Worm (Caenorhabditis elegans): ENCODE data around the gene pde-12.
"Not testable (repeated sequence)": the region's sequence is repeated elsewhere in the genome, so short reads cannot be mapped to it uniquely, and the experiment has no call there.

pde-12 gene

ce11 chrIII:10807236-10807635 lies 37.6 kb downstream of the pde-12 start (continued):
- TF ChIP-seq Y53G8AR.9 (GFP tag; conservative IDR thresholded peaks at IDR 0.05) (peak; percentile 75; the same call in 1 of the 2 replicates), nfyb-1 (GFP tag; IDR thresholded peaks at IDR 0.05) (peak; percentile 59; the same call in 1 of the 2 replicates), ceh-100 (GFP tag; IDR thresholded peaks at IDR 0.05) (peak; percentile 75), lsy-27 (tag; optimal IDR thresholded peaks at IDR 0.05; ENCODE audit: borderline replicate concordance, insufficient read depth) (no peak), mes-4 (tag; optimal IDR thresholded peaks at IDR 0.05) (no peak), mel-28 (tag; optimal IDR thresholded peaks at IDR 0.05; ENCODE audit: borderline replicate concordance) (no peak), snpc-1.3 (tag; optimal IDR thresholded peaks at IDR 0.05; ENCODE audit: insufficient read depth) (peak; percentile 21), ztf-28 (GFP tag; IDR thresholded peaks at IDR 0.05) (0 out of 2 replicates have a peak, but pooled peaks have one; percentile 51), rcor-1 (GFP tag; IDR thresholded peaks at IDR 0.05) (peak; percentile 72), attf-5 (GFP tag; optimal IDR thresholded peaks at IDR 0.05) (no peak)

- peak; percentile 73; the same call in 1 of the 2 replicates for TF ChIP-seq cebp-1 (GFP tag; IDR thresholded peaks at IDR 0.05)
- TF ChIP-seq cebp-1 (tag; optimal IDR thresholded peaks at IDR 0.05) = peak; percentile 94
- TF ChIP-seq T26A5.8 (tag; optimal IDR thresholded peaks at IDR 0.05) = no peak
Observed at ce11 chrIII:10806821-10807220, 38.0 kb downstream of the pde-12 start.

- not testable (repeated sequence) for TF ChIP-seq ama-1 (optimal IDR thresholded peaks at IDR 0.05); ama-1 (GFP tag; optimal IDR thresholded peaks at IDR 0.05); hlh-12 (tag; optimal IDR thresholded peaks at IDR 0.05); snpc-3.4 (tag; optimal IDR thresholded peaks at IDR 0.05)
Observed at ce11 chrIII:10805625-10806024, 39.2 kb downstream of the pde-12 start, which contains the start of gene klp-7. TSS of gene klp-7 (plus strand) at chrIII:10805925.

- TF ChIP-seq dpl-1 (GFP tag; optimal IDR thresholded peaks at IDR 0.05) = no peak
- no peak for TF ChIP-seq Y95B8A.8 (GFP tag; IDR thresholded peaks at IDR 0.05)
- TF ChIP-seq ztf-6 (GFP tag; IDR thresholded peaks at IDR 0.05) = no peak
- TF ChIP-seq mxl-1 (tag; optimal IDR thresholded peaks at IDR 0.05) = no peak
- TF ChIP-seq F37B4.10 (GFP tag; IDR thresholded peaks at IDR 0.05) = no peak
- TF ChIP-seq bed-1 (GFP tag; IDR thresholded peaks at IDR 0.05) = no peak
- TF ChIP-seq Y53G8AR.9 (GFP tag; conservative IDR thresholded peaks at IDR 0.05) = no peak
- TF ChIP-seq ztf-28 (GFP tag; IDR thresholded peaks at IDR 0.05) = no peak
- TF ChIP-seq ceh-58 (GFP tag; IDR thresholded peaks at IDR 0.05) = no peak
- TF ChIP-seq akir-1 (GFP tag; optimal IDR thresholded peaks at IDR 0.05) = no peak
- TF ChIP-seq madf-8 (GFP tag; conservative IDR thresholded peaks at IDR 0.05) = no peak
- no peak for TF ChIP-seq ztf-25 (GFP tag; IDR thresholded peaks at IDR 0.05)
- no peak for TF ChIP-seq unc-62 (GFP tag; optimal IDR thresholded peaks at IDR 0.05)
- TF ChIP-seq F57C9.4 (tag; optimal IDR thresholded peaks at IDR 0.05) = no peak
- no peak for TF ChIP-seq hmg-1.2 (GFP tag; IDR thresholded peaks at IDR 0.05)
- TF ChIP-seq F22D6.2 (tag; optimal IDR thresholded peaks at IDR 0.05) = no peak
- TF ChIP-seq xnd-1 (tag; optimal IDR thresholded peaks at IDR 0.05) = no peak
- no peak for TF ChIP-seq snpc-1.1 (tag; optimal IDR thresholded peaks at IDR 0.05; ENCODE audit: insufficient read depth)
- no peak for TF ChIP-seq ccch-3 (GFP tag; optimal IDR thresholded peaks at IDR 0.05)
- TF ChIP-seq K12H6.12 (tag; optimal IDR thresholded peaks at IDR 0.05) = no peak
Observed at ce11 chrIII:10805172-10805571, 39.6 kb downstream of the pde-12 start.

All from whole organism, young adult.